Worm (Caenorhabditis elegans) whole organism, L1 larva: ENCODE measurements around the gene shw-1.

Experiments
- ets-5 ChIP-seq: fragments of 200-800 bp; sonication (Bioruptor generic); IDR thresholded peaks from 2 replicates; pipeline ENCODE4 v1.3.6; 2022; ENCODE audit warnings: missing genetic modification characterization, missing compliant biosample characterization
- lin-13 ChIP-seq: fragments of 150-350 bp; optimal IDR thresholded peaks from 2 replicates; lab custom pipeline; 2014; ENCODE audit warnings: missing biosample characterization, missing genetic modification reagents, missing genetic modification characterization
- mep-1 ChIP-seq: fragments of 150-350 bp; optimal IDR thresholded peaks from 2 replicates; lab custom pipeline; 2014; ENCODE audit warnings: missing biosample characterization, missing genetic modification characterization
- pqm-1 ChIP-seq: sonication (generic microtip); optimal IDR thresholded peaks from 3 replicates; lab custom pipeline; 2017; ENCODE audit warnings: missing biosample characterization, missing genetic modification characterization
- skn-1 ChIP-seq: fragments of 150-350 bp; optimal IDR thresholded peaks from 2 replicates; lab custom pipeline; 2014; ENCODE audit warnings: missing biosample characterization, missing genetic modification characterization

DNA sequence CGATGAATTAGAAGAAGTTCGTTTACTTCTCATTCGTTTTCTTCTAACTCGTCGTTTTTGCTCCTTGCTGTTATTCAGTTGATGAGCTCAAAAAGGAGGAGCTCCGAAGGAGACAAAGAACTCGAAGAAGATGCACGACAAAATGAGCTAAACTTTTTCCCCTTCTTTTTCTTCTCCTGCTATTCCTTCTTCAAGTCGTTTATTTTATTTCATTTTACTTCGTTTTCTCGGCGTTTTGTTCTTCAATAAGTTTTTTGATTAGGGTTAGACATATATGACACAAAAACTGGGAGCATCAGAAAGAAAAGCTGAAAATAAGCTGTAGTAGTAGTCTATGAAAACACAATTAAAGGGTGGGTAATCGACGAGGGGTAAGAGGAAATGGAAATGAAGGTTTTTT lies 9.3 kb downstream of the shw-1 start:
- TF ChIP-seq skn-1 (no peak), lin-13 (no peak), mep-1 (tag; lab: Kevin White, UChicago) (no peak), pqm-1 (tag; lab: Kevin White, UChicago) (no peak), ets-5 (GFP tag; lab: Robert Waterston, UW) (no peak)
